Fruit fly (Drosophila melanogaster) Kc167 (cell line): ENCODE results near the gene CG17931.

Experiments
- h ChIP-seq: fragments of >200 bp; optimal IDR thresholded peaks from 3 replicates; lab custom pipeline; 2018; ENCODE audit warnings: missing external identifiers
- insv ChIP-seq: fragments of >200 bp; optimal IDR thresholded peaks from 3 replicates; lab custom pipeline; 2018; ENCODE audit warnings: missing external identifiers
- psq ChIP-seq: fragments of >200 bp; optimal IDR thresholded peaks from 2 replicates; lab custom pipeline; 2017; ENCODE audit warnings: missing external identifiers

dm6 chr3R:16348289-16348688, 11.0 kb downstream of the CG17931 start:
- TF ChIP-seq psq (lab: Kevin White, UChicago), result no peak
- no peak for TF ChIP-seq h (lab: Kevin White, UChicago)
- TF ChIP-seq insv, result no peak
